Worm (Caenorhabditis elegans) whole organism, L2 larva: ENCODE measurements around the gene F21C10.18.

Experiments
- C34F6.9 ChIP-seq: fragments of 150-350 bp; optimal IDR thresholded peaks from 2 replicates; lab custom pipeline; 2014; ENCODE audit warnings: missing biosample characterization, missing genetic modification characterization
- F13H6.1 ChIP-seq: sonication (generic microtip); optimal IDR thresholded peaks from 2 replicates; lab custom pipeline; 2016; ENCODE audit warnings: missing genetic modification characterization, missing compliant biosample characterization
- R02D3.7 ChIP-seq: fragments of 150-350 bp; optimal IDR thresholded peaks from 2 replicates; lab custom pipeline; 2014; ENCODE audit warnings: missing biosample characterization, missing genetic modification characterization
- Y55F3AM.14 ChIP-seq: fragments of 200-800 bp; sonication (Bioruptor generic); optimal IDR thresholded peaks from 2 replicates; lab custom pipeline; 2018; ENCODE audit warnings: mild to moderate bottlenecking, missing genetic modification characterization, missing compliant biosample characterization
- ZK546.5 ChIP-seq: sonication (generic microtip); optimal IDR thresholded peaks from 2 replicates; lab custom pipeline; 2017; ENCODE audit warnings: missing biosample characterization, missing genetic modification characterization
- alr-1 ChIP-seq: fragments of 150-350 bp; optimal IDR thresholded peaks from 2 replicates; lab custom pipeline; 2014; ENCODE audit warnings: missing biosample characterization, missing genetic modification characterization
- aly-2 ChIP-seq: fragments of 150-350 bp; optimal IDR thresholded peaks from 2 replicates; lab custom pipeline; 2014; ENCODE audit warnings: missing biosample characterization, missing genetic modification characterization
- blmp-1 ChIP-seq: sonication (generic microtip); optimal IDR thresholded peaks from 2 replicates; lab custom pipeline; 2017; ENCODE audit warnings: missing genetic modification characterization, mild to moderate bottlenecking, missing compliant biosample characterization, antibody characterized with exemption, moderate library complexity; ENCODE audit not compliant: insufficient read depth
- ceh-16 ChIP-seq: fragments of 150-350 bp; optimal IDR thresholded peaks from 2 replicates; lab custom pipeline; 2014; ENCODE audit warnings: missing biosample characterization, missing genetic modification characterization
- crh-2 ChIP-seq: sonication (generic microtip); optimal IDR thresholded peaks from 2 replicates; lab custom pipeline; 2017; ENCODE audit warnings: missing biosample characterization, missing genetic modification characterization
- dmd-4 ChIP-seq: sonication (generic microtip); optimal IDR thresholded peaks from 2 replicates; lab custom pipeline; 2017; ENCODE audit warnings: missing biosample characterization, missing genetic modification characterization
- egl-27 ChIP-seq: sonication (generic microtip); optimal IDR thresholded peaks from 3 replicates; lab custom pipeline; 2017; ENCODE audit warnings: missing biosample characterization, missing genetic modification reagents, missing genetic modification characterization
- elt-1 ChIP-seq: fragments of 150-350 bp; optimal IDR thresholded peaks from 2 replicates; lab custom pipeline; 2014; ENCODE audit warnings: missing biosample characterization, missing genetic modification characterization
- fos-1 ChIP-seq: fragments of 150-350 bp; optimal IDR thresholded peaks from 2 replicates; lab custom pipeline; 2014; ENCODE audit warnings: missing biosample characterization, missing genetic modification characterization
- lin-13 ChIP-seq: fragments of 150-350 bp; optimal IDR thresholded peaks from 2 replicates; lab custom pipeline; 2014; ENCODE audit warnings: missing biosample characterization, missing genetic modification reagents, missing genetic modification characterization
- lin-39 ChIP-seq: fragments of 150-350 bp; optimal IDR thresholded peaks from 2 replicates; lab custom pipeline; 2014; ENCODE audit warnings: missing biosample characterization, missing genetic modification reagents, missing genetic modification characterization
- lsy-2 ChIP-seq, 2 experiments: fragments of 150-350 bp in 1 of 2; sonication (generic microtip) in 1 of 2; optimal IDR thresholded peaks; 2 replicates each; lab custom pipeline; 2014 to 2017; ENCODE audit warnings: missing biosample characterization in 2 of 2, missing genetic modification characterization in 2 of 2
- mab-5 ChIP-seq: fragments of 150-350 bp; optimal IDR thresholded peaks from 2 replicates; lab custom pipeline; 2014; ENCODE audit warnings: missing biosample characterization, missing genetic modification characterization
- mbf-1 ChIP-seq: sonication (generic microtip); optimal IDR thresholded peaks from 2 replicates; lab custom pipeline; 2017; ENCODE audit warnings: missing biosample characterization, missing genetic modification characterization
- mdl-1 ChIP-seq, 2 experiments: fragments of 150-350 bp in 1 of 2; sonication (generic microtip) in 1 of 2; optimal IDR thresholded peaks; 2 replicates each; lab custom pipeline; 2017; ENCODE audit warnings: missing biosample characterization in 2 of 2, missing genetic modification characterization in 2 of 2
- nhr-10 ChIP-seq: sonication (generic microtip); optimal IDR thresholded peaks from 2 replicates; lab custom pipeline; 2017; ENCODE audit warnings: missing biosample characterization, missing genetic modification characterization
- nhr-11 ChIP-seq: fragments of 150-350 bp; optimal IDR thresholded peaks from 2 replicates; lab custom pipeline; 2014; ENCODE audit warnings: missing biosample characterization, missing genetic modification characterization
- nhr-12 ChIP-seq: fragments of 150-350 bp; optimal IDR thresholded peaks from 2 replicates; lab custom pipeline; 2014; ENCODE audit warnings: missing biosample characterization, missing genetic modification characterization
- nhr-129 ChIP-seq: fragments of 150-350 bp; optimal IDR thresholded peaks from 2 replicates; lab custom pipeline; 2014; ENCODE audit warnings: missing biosample characterization, missing genetic modification characterization
- nhr-23 ChIP-seq: fragments of 150-350 bp; optimal IDR thresholded peaks from 2 replicates; lab custom pipeline; 2014; ENCODE audit warnings: missing biosample characterization, missing genetic modification reagents, missing genetic modification characterization
- nhr-237 ChIP-seq: fragments of 150-350 bp; optimal IDR thresholded peaks from 2 replicates; lab custom pipeline; 2014; ENCODE audit warnings: missing biosample characterization, missing genetic modification characterization
- nhr-25 ChIP-seq: fragments of 150-350 bp; sonication (generic microtip); optimal IDR thresholded peaks from 3 replicates; lab custom pipeline; 2014; ENCODE audit warnings: missing biosample characterization, missing genetic modification characterization
- nhr-6 ChIP-seq: fragments of 150-350 bp; optimal IDR thresholded peaks from 2 replicates; lab custom pipeline; 2014; ENCODE audit warnings: missing biosample characterization, missing genetic modification characterization
- peb-1 ChIP-seq: fragments of 150-350 bp; optimal IDR thresholded peaks from 2 replicates; lab custom pipeline; 2014; ENCODE audit warnings: missing biosample characterization, missing genetic modification characterization
- sem-4 ChIP-seq: fragments of 150-350 bp; optimal IDR thresholded peaks from 2 replicates; lab custom pipeline; 2014; ENCODE audit warnings: missing biosample characterization, missing genetic modification reagents, missing genetic modification characterization
- skn-1 ChIP-seq: sonication (generic microtip); optimal IDR thresholded peaks from 2 replicates; lab custom pipeline; 2017; ENCODE audit warnings: missing biosample characterization, missing genetic modification characterization
- sma-3 ChIP-seq: sonication (generic microtip); optimal IDR thresholded peaks from 2 replicates; lab custom pipeline; 2016; ENCODE audit warnings: missing genetic modification reagents, missing genetic modification characterization, missing compliant biosample characterization
- sma-9 ChIP-seq, 2 experiments: fragments of 150-350 bp in 1 of 2; sonication (generic microtip) in 1 of 2; optimal IDR thresholded peaks; 2 replicates each; lab custom pipeline; 2014 to 2016; ENCODE audit warnings: missing genetic modification characterization in 2 of 2, mild to moderate bottlenecking in 1 of 2, missing biosample characterization in 1 of 2, missing compliant biosample characterization in 1 of 2, missing genetic modification reagents in 1 of 2, moderate library complexity in 1 of 2
- unc-55 ChIP-seq: fragments of 150-350 bp; sonication (generic microtip); optimal IDR thresholded peaks from 3 replicates; lab custom pipeline; 2014; ENCODE audit warnings: missing biosample characterization, missing genetic modification reagents, missing genetic modification characterization
- unc-62 ChIP-seq: fragments of 150-350 bp; optimal IDR thresholded peaks from 2 replicates; lab custom pipeline; 2014; ENCODE audit warnings: missing biosample characterization, missing genetic modification reagents, missing genetic modification characterization
- zag-1 ChIP-seq: fragments of 150-350 bp; optimal IDR thresholded peaks from 2 replicates; lab custom pipeline; 2014; ENCODE audit warnings: missing biosample characterization, missing genetic modification characterization
- ztf-1 ChIP-seq: fragments of 200-800 bp; sonication (Bioruptor generic); conservative IDR thresholded peaks from 2 replicates; pipeline ENCODE4 v1.3.6; 2022; ENCODE audit warnings: missing genetic modification characterization, missing compliant biosample characterization
- ztf-11 ChIP-seq: sonication (generic microtip); optimal IDR thresholded peaks from 2 replicates; lab custom pipeline; 2017; ENCODE audit warnings: missing biosample characterization, missing genetic modification characterization
- ztf-4 ChIP-seq: fragments of 150-350 bp; optimal IDR thresholded peaks from 2 replicates; lab custom pipeline; 2014; ENCODE audit warnings: missing biosample characterization, missing genetic modification characterization

F21C10.18 gene

ce11 chrV:9109281-9109680, 962 bp downstream of the F21C10.18 start, which contains the start of gene pqn-31:
TSS of gene pqn-31 (plus strand) at chrV:9109581.
- no peak for TF ChIP-seq mab-5 (tag; lab: Kevin White, UChicago)
- TF ChIP-seq elt-1 = no peak
- no peak for TF ChIP-seq lin-39
- TF ChIP-seq Y55F3AM.14 (GFP tag; lab: Kevin White, UChicago) = no peak
- TF ChIP-seq zag-1 (tag; lab: Kevin White, UChicago) = no peak
- no peak for TF ChIP-seq alr-1 (tag; lab: Kevin White, UChicago)
- no peak for TF ChIP-seq aly-2 (tag; lab: Kevin White, UChicago)
- TF ChIP-seq nhr-11 = no peak
- TF ChIP-seq ztf-11 (tag; lab: Kevin White, UChicago) = no peak
- no peak for TF ChIP-seq lsy-2 (tag; optimal IDR thresholded peaks at IDR 0.05; lab: Kevin White, UChicago)
- no peak for TF ChIP-seq nhr-23 (tag; lab: Kevin White, UChicago)
- TF ChIP-seq C34F6.9 (tag; lab: Kevin White, UChicago) = no peak
- no peak for TF ChIP-seq ceh-16
- TF ChIP-seq ztf-1 (GFP tag; lab: Robert Waterston, UW) = no peak
- no peak for TF ChIP-seq F13H6.1 (tag; lab: Kevin White, UChicago)
- no peak for TF ChIP-seq blmp-1 (tag; lab: Kevin White, UChicago)

ce11 chrV:9111957-9112356, 3.6 kb downstream of the F21C10.18 start:
- TF ChIP-seq unc-55 (GFP tag; lab: Kevin White, UChicago) (no peak), nhr-129 (tag; lab: Kevin White, UChicago) (peak; percentile 46), sma-9 (GFP tag; optimal IDR thresholded peaks at IDR 0.05; lab: Kevin White, UChicago) (peak; percentile 25), sma-9 (tag; optimal IDR thresholded peaks at IDR 0.05; lab: Kevin White, UChicago) (no peak)

ce11 chrV:9112467-9112866, 4.1 kb downstream of the F21C10.18 start, which contains the start of gene F21C10.7:
TSS of gene F21C10.7 (plus strand) at chrV:9112767.
- TF ChIP-seq blmp-1 (tag; lab: Kevin White, UChicago) (no peak), mbf-1 (no peak), ztf-1 (GFP tag; lab: Robert Waterston, UW) (no peak), fos-1 (tag; lab: Kevin White, UChicago) (no peak), F13H6.1 (tag; lab: Kevin White, UChicago) (no peak), sma-9 (GFP tag; optimal IDR thresholded peaks at IDR 0.05; lab: Kevin White, UChicago) (no peak), sma-9 (tag; optimal IDR thresholded peaks at IDR 0.05; lab: Kevin White, UChicago) (no peak), crh-2 (tag; lab: Kevin White, UChicago) (no peak), lin-13 (GFP tag; lab: Kevin White, UChicago) (no peak), skn-1 (tag; lab: Kevin White, UChicago) (no peak)

ce11 chrV:9122004-9122403, 13.7 kb downstream of the F21C10.18 start, which contains the start of gene F21C10.13:
TSS of gene F21C10.13 (plus strand) at chrV:9122304.
- no peak for TF ChIP-seq ztf-1 (GFP tag; lab: Robert Waterston, UW)
- TF ChIP-seq egl-27 = no peak
- no peak for TF ChIP-seq sma-3 (GFP tag; lab: Kevin White, UChicago)
- TF ChIP-seq ceh-16 = no peak
- no peak for TF ChIP-seq ztf-4
- TF ChIP-seq mdl-1 (tag; optimal IDR thresholded peaks at IDR 0.05; lab: Kevin White, UChicago) = no peak
- TF ChIP-seq F13H6.1 (tag; lab: Kevin White, UChicago) = no peak
- no peak for TF ChIP-seq R02D3.7
- no peak for TF ChIP-seq unc-62
- no peak for TF ChIP-seq mbf-1
- TF ChIP-seq nhr-10 (tag; lab: Kevin White, UChicago) = no peak
- no peak for TF ChIP-seq peb-1 (tag; lab: Kevin White, UChicago)
- no peak for TF ChIP-seq ztf-11 (tag; lab: Kevin White, UChicago)
- no peak for TF ChIP-seq blmp-1 (tag; lab: Kevin White, UChicago)
- no peak for TF ChIP-seq sem-4 (tag; lab: Kevin White, UChicago)
- TF ChIP-seq, all 48 proteins: peak for 0

- TF ChIP-seq ZK546.5 (tag; lab: Kevin White, UChicago) (no peak), lin-13 (GFP tag; lab: Kevin White, UChicago) (no peak), fos-1 (tag; lab: Kevin White, UChicago) (no peak), ztf-4 (no peak), nhr-237 (tag; lab: Kevin White, UChicago) (no peak), nhr-6 (tag; lab: Kevin White, UChicago) (no peak), sma-9 (GFP tag; optimal IDR thresholded peaks at IDR 0.05; lab: Kevin White, UChicago) (no peak), sma-9 (tag; optimal IDR thresholded peaks at IDR 0.05; lab: Kevin White, UChicago) (no peak), nhr-12 (tag; lab: Kevin White, UChicago) (no peak), nhr-25 (no peak), dmd-4 (no peak), unc-62 (no peak), crh-2 (tag; lab: Kevin White, UChicago) (no peak), nhr-10 (tag; lab: Kevin White, UChicago) (no peak), sma-3 (GFP tag; lab: Kevin White, UChicago) (no peak), mdl-1 (tag; optimal IDR thresholded peaks at IDR 0.05; lab: Kevin White, UChicago) (no peak)
- TF ChIP-seq, all 48 proteins: peak for 0
These were observed 14.9 kb downstream of the F21C10.18 start, which contains the start of gene F21C10.11 for ce11 chrV:9123186-9123585. TSS of gene F21C10.11 (plus strand) at chrV:9123486.
